Fruit fly (Drosophila melanogaster) S2 (cell line): ENCODE results near the gene CG43755.

Experiments used
- CG8478 ChIP-seq: fragments of >200 bp; optimal IDR thresholded peaks from 2 replicates; lab custom pipeline; 2018
- CTCF ChIP-seq, 2 experiments: fragments of >200 bp; optimal IDR thresholded peaks; 2 replicates each; lab custom pipeline; 2018

dm6 chr2L:329661-330060 is at the start of gene CG43755:
- TF ChIP-seq CTCF (optimal IDR thresholded peaks at IDR 0.05; lab: Kevin White, UChicago) (no peak), CG8478 (lab: Kevin White, UChicago) (no peak)
